Worm (Caenorhabditis elegans) whole organism, midembryonic: Measurements from ENCODE around the gene Y46G5A.22.

Experiments used
- T22C8.4 ChIP-seq: fragments of 200-800 bp; sonication (Bioruptor generic); IDR thresholded peaks from 2 replicates; pipeline ENCODE4 v1.3.6; 2022; ENCODE audit warnings: missing genetic modification characterization, missing compliant biosample characterization
- flt-1 ChIP-seq: fragments of 200-800 bp; sonication (Bioruptor generic); IDR thresholded peaks from 2 replicates; pipeline ENCODE4 v1.3.6; 2022; ENCODE audit warnings: missing genetic modification characterization, missing compliant biosample characterization
- med-1 ChIP-seq: sonication (generic microtip); optimal IDR thresholded peaks from 2 replicates; lab custom pipeline; 2017; ENCODE audit warnings: missing genetic modification characterization, mild to moderate bottlenecking, missing compliant biosample characterization, antibody characterized with exemption, missing genetic modification reagents; ENCODE audit not compliant: insufficient read depth
- ref-1 ChIP-seq: fragments of 200-800 bp; sonication (Bioruptor generic); conservative IDR thresholded peaks from 2 replicates; pipeline ENCODE4 v1.3.6; 2022; ENCODE audit warnings: missing genetic modification reagents, missing genetic modification characterization, missing compliant biosample characterization
- tab-1 ChIP-seq: fragments of 200-800 bp; sonication (Bioruptor generic); IDR thresholded peaks from 2 replicates; pipeline ENCODE4 v1.3.6; 2022; ENCODE audit warnings: missing genetic modification characterization, missing compliant biosample characterization
- ztf-29 ChIP-seq: fragments of 200-800 bp; sonication (Bioruptor generic); IDR thresholded peaks from 2 replicates; pipeline ENCODE4 v1.3.6; 2022; ENCODE audit warnings: missing genetic modification reagents, missing genetic modification characterization, missing compliant biosample characterization

- TF ChIP-seq ref-1 (GFP tag; lab: Robert Waterston, UW) = no peak
- no peak for TF ChIP-seq flt-1 (GFP tag; lab: Robert Waterston, UW)
- TF ChIP-seq T22C8.4 (GFP tag; lab: Robert Waterston, UW) = no peak
- TF ChIP-seq ztf-29 (GFP tag; lab: Robert Waterston, UW) = no peak
- TF ChIP-seq med-1 (GFP tag; lab: Kevin White, UChicago) = no peak
- TF ChIP-seq tab-1 = no peak
Measured at ce11 chrII:12789497-12789896, 28.9 kb downstream of the Y46G5A.22 start.
